Fruit fly (Drosophila melanogaster): Measurements from ENCODE around the gene mtSSB.

The mtSSB gene

DNA sequence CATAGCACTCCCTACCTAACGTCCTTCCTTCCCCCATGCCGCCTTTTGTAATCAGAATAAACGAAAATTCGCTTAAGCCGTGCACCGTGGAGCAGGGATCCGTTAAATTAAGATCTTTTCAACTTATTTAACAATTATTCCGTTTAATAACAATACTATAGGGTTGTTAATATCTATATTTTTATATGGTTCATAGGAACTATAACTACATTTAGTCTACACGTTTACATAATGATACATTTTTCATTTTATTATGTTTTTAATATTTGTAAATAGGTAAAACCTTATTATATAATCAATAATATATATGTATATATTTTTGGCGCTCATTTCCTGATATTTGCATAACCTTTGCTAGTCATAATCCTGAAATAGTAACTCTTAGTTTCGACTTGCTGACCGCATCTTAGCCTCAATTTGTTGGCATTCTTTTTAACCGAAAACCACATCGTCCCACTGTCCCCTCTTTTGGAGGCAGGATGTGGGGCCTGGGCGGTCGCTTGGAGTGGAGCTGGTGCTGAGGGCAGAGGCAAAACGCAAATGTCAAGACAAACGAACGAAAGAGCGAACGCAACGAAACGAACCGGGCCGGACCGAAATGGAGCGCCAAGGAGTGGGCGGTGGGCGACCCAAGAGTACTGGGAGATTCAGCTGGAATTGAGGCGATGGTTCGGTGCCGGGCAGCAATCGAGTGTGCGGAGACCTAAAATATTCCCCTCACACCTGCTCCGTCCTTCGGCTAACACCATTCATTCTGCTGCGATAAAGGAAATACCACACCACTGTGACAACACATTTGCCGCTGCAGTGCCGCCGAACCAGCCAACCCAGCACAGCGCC lies 4.9 kb upstream of the mtSSB start:
- TF ChIP-seq pan (optimal IDR thresholded peaks at IDR 0.05) (no peak), pan (GFP tag; optimal IDR thresholded peaks at IDR 0.05 in 1 of 2, IDR thresholded peaks at IDR 0.05 in 1 of 2) (peak in 1 of 2 experiments; percentile 11), crol (GFP tag; IDR thresholded peaks at IDR 0.05) (peak; percentile 64), tna (GFP tag; IDR thresholded peaks at IDR 0.05; ENCODE audit: partially characterized antibody) (0 out of 2 replicates have a peak, but pooled peaks have one; percentile 26), tll (GFP tag; optimal IDR thresholded peaks at IDR 0.05) (no peak), Hmr (GFP tag; optimal IDR thresholded peaks at IDR 0.05) (peak; percentile 74), lab (GFP tag; optimal IDR thresholded peaks at IDR 0.05) (peak; percentile 54), CG9932 (GFP tag; IDR thresholded peaks at IDR 0.05) (peak; percentile 37; the same call in 1 of the 2 replicates), CG17361 (GFP tag; IDR thresholded peaks at IDR 0.05) (peak; percentile 49; the same call in 1 of the 3 replicates), CG6765 (GFP tag; optimal IDR thresholded peaks at IDR 0.05) (peak; percentile 43), Drgx (GFP tag; IDR thresholded peaks at IDR 0.05) (peak; percentile 33; the same call in 1 of the 2 replicates), Fer3 (tag; optimal IDR thresholded peaks at IDR 0.05) (peak; percentile 8), CG13287 (GFP tag; IDR thresholded peaks at IDR 0.05; ENCODE audit: partially characterized antibody) (no peak), CG11504 (tag; optimal IDR thresholded peaks at IDR 0.05) (peak; percentile 71), usp (GFP tag; optimal IDR thresholded peaks at IDR 0.05) (no peak), az2 (GFP tag; optimal IDR thresholded peaks at IDR 0.05) (peak; percentile 14), NC2α (GFP tag; optimal IDR thresholded peaks at IDR 0.05) (no peak), Ssrp (tag; optimal IDR thresholded peaks at IDR 0.05) (peak; percentile 16), CG12391 (tag; optimal IDR thresholded peaks at IDR 0.05) (peak; percentile 32), CG12769 (tag; optimal IDR thresholded peaks at IDR 0.05) (peak; percentile 5), CG12104 (GFP tag; optimal IDR thresholded peaks at IDR 0.05) (no peak), unpg (GFP tag; optimal IDR thresholded peaks at IDR 0.05) (no peak), Nf-YC (tag; optimal IDR thresholded peaks at IDR 0.05) (peak; percentile 36), CG30403 (GFP tag; optimal IDR thresholded peaks at IDR 0.05) (peak; percentile 32), CG14710 (tag; optimal IDR thresholded peaks at IDR 0.05) (no peak), HLH4C (GFP tag; IDR thresholded peaks at IDR 0.05; ENCODE audit: partially characterized antibody) (no peak), CoRest (tag; optimal IDR thresholded peaks at IDR 0.05) (peak; percentile 67), Side (GFP tag; optimal IDR thresholded peaks at IDR 0.05) (no peak), Med (GFP tag) (peak; percentile 74), caup (GFP tag; optimal IDR thresholded peaks at IDR 0.05; ENCODE audit: severe bottlenecking) (peak; percentile 33), grau (tag; optimal IDR thresholded peaks at IDR 0.05) (peak; percentile 52), MTF-1 (GFP tag; optimal IDR thresholded peaks at IDR 0.05; ENCODE audit: borderline replicate concordance) (no peak), CG11085 (GFP tag; IDR thresholded peaks at IDR 0.05) (peak; percentile 10; the same call in 1 of the 2 replicates), bsh (GFP tag; optimal IDR thresholded peaks at IDR 0.05) (peak in 1 of 2 experiments; percentile 78), Ets97D (GFP tag; optimal IDR thresholded peaks at IDR 0.05) (no peak), ash1 (GFP tag; optimal IDR thresholded peaks at IDR 0.05) (no peak), Adf1 (GFP tag; IDR thresholded peaks at IDR 0.05) (no peak), Antp (GFP tag; optimal IDR thresholded peaks at IDR 0.05) (no peak), so (GFP tag; IDR thresholded peaks at IDR 0.05) (peak; percentile 41; the same call in 1 of the 3 replicates), sug (tag; optimal IDR thresholded peaks at IDR 0.05) (peak; percentile 39), Sry-β (GFP tag; optimal IDR thresholded peaks at IDR 0.05) (no peak), CG6813 (GFP tag; optimal IDR thresholded peaks at IDR 0.05) (peak; percentile 16), CG12659 (GFP tag; optimal IDR thresholded peaks at IDR 0.05) (peak; percentile 48), dysf (GFP tag; IDR thresholded peaks at IDR 0.05) (0 out of 3 replicates have a peak, but pooled peaks have one; percentile 15), CG6854 (GFP tag; optimal IDR thresholded peaks at IDR 0.05) (peak; percentile 63), CG13894 (tag; optimal IDR thresholded peaks at IDR 0.05) (peak; percentile 45), Mes4 (GFP tag; optimal IDR thresholded peaks at IDR 0.05) (no peak)

Measured in whole organism, embryonic.